Fruit fly (Drosophila melanogaster) whole organism, embryonic: ENCODE results near the gene vih.

ENCODE experiments used
- Blimp-1 ChIP-seq: fragments of 200-800 bp; sonication (Bioruptor generic); optimal IDR thresholded peaks from 3 replicates; lab custom pipeline; 2018; ENCODE audit warnings: missing biosample characterization, missing genetic modification characterization, mild to moderate bottlenecking, moderate library complexity, missing genetic modification reagents
- CG1233 ChIP-seq: fragments of 200-800 bp; sonication (Bioruptor generic); optimal IDR thresholded peaks from 4 replicates; lab custom pipeline; 2018; ENCODE audit warnings: missing biosample characterization, mild to moderate bottlenecking, missing genetic modification characterization
- CG13775 ChIP-seq: fragments of 200-800 bp; sonication (Bioruptor generic); optimal IDR thresholded peaks from 3 replicates; lab custom pipeline; 2017; ENCODE audit warnings: missing biosample characterization, mild to moderate bottlenecking, missing genetic modification characterization
- CG13894 ChIP-seq: fragments of 200-800 bp; sonication (Bioruptor generic); optimal IDR thresholded peaks from 3 replicates; lab custom pipeline; 2018; ENCODE audit warnings: missing biosample characterization, mild to moderate bottlenecking, missing genetic modification characterization, moderate library complexity
- CG14441 ChIP-seq: fragments of 200-800 bp; sonication (Bioruptor generic); IDR thresholded peaks from 2 replicates; pipeline ENCODE4 v1.3.6; 2022; ENCODE audit warnings: missing biosample characterization, missing genetic modification characterization
- CG1603 ChIP-seq: fragments of 200-800 bp; sonication (Bioruptor generic); optimal IDR thresholded peaks from 2 replicates; lab custom pipeline; 2019; ENCODE audit warnings: missing biosample characterization, mild to moderate bottlenecking, missing genetic modification characterization, moderate library complexity
- CG16863 ChIP-seq: fragments of 200-800 bp; sonication (Bioruptor generic); optimal IDR thresholded peaks from 3 replicates; lab custom pipeline; 2016; ENCODE audit warnings: missing biosample characterization, missing genetic modification characterization
- CG17568 ChIP-seq: fragments of 200-800 bp; sonication (Bioruptor generic); optimal IDR thresholded peaks from 2 replicates; lab custom pipeline; 2018; ENCODE audit warnings: missing biosample characterization, mild to moderate bottlenecking, missing genetic modification characterization, moderate library complexity
- CG17802 ChIP-seq: fragments of 200-800 bp; sonication (Bioruptor generic); optimal IDR thresholded peaks from 2 replicates; lab custom pipeline; 2018; ENCODE audit warnings: missing biosample characterization, mild to moderate bottlenecking, missing genetic modification characterization, moderate library complexity
- CG18011 ChIP-seq: fragments of 200-800 bp; sonication (Bioruptor generic); optimal IDR thresholded peaks from 2 replicates; lab custom pipeline; 2017; ENCODE audit warnings: missing biosample characterization, missing genetic modification characterization, mild to moderate bottlenecking, moderate library complexity, missing genotype
- CG18476 ChIP-seq: fragments of 200-800 bp; sonication (Bioruptor generic); optimal IDR thresholded peaks from 2 replicates; lab custom pipeline; 2016; ENCODE audit warnings: missing biosample characterization, mild to moderate bottlenecking, missing genetic modification characterization
- CG4328 ChIP-seq: fragments of 200-800 bp; sonication (Bioruptor generic); optimal IDR thresholded peaks from 3 replicates; lab custom pipeline; 2017; ENCODE audit warnings: missing biosample characterization, missing genetic modification reagents, missing genetic modification characterization
- CG6272 ChIP-seq: fragments of 200-800 bp; sonication (Bioruptor generic); IDR thresholded peaks from 2 replicates; pipeline ENCODE4 v1.3.6; 2022; ENCODE audit warnings: missing biosample characterization, missing genetic modification characterization
- CG7357 ChIP-seq: fragments of 200-800 bp; sonication (Bioruptor generic); IDR thresholded peaks from 3 replicates; pipeline ENCODE4 v1.3.6; 2022; ENCODE audit warnings: missing biosample characterization, missing genetic modification characterization
- CG7839 ChIP-seq: fragments of 200-800 bp; sonication (Bioruptor generic); optimal IDR thresholded peaks from 3 replicates; lab custom pipeline; 2018; ENCODE audit warnings: missing biosample characterization, mild to moderate bottlenecking, missing genetic modification characterization, moderate library complexity
- CG7928 ChIP-seq: fragments of 200-800 bp; sonication (Bioruptor generic); optimal IDR thresholded peaks from 2 replicates; lab custom pipeline; 2017; ENCODE audit warnings: missing biosample characterization, mild to moderate bottlenecking, missing genetic modification characterization
- CG8089 ChIP-seq: fragments of 200-800 bp; sonication (Bioruptor generic); optimal IDR thresholded peaks from 3 replicates; lab custom pipeline; 2016; ENCODE audit warnings: missing biosample characterization, missing genetic modification characterization
- CG8290 ChIP-seq, 3 experiments: fragments of 200-800 bp; sonication (Bioruptor generic); optimal IDR thresholded peaks; 2 replicates each; lab custom pipeline; 2016 to 2019; ENCODE audit warnings: missing biosample characterization in 3 of 3, missing genetic modification characterization in 3 of 3, mild to moderate bottlenecking in 2 of 3, moderate library complexity in 1 of 3
- CG9437 ChIP-seq: fragments of 200-800 bp; sonication (Bioruptor generic); optimal IDR thresholded peaks from 2 replicates; lab custom pipeline; 2018; ENCODE audit warnings: missing biosample characterization, mild to moderate bottlenecking, missing genetic modification characterization
- CG9727 ChIP-seq: fragments of 200-800 bp; sonication (Bioruptor generic); optimal IDR thresholded peaks from 3 replicates; lab custom pipeline; 2017; ENCODE audit warnings: missing biosample characterization, mild to moderate bottlenecking, missing genetic modification characterization
- Doc2 ChIP-seq: fragments of 200-800 bp; sonication (Bioruptor generic); IDR thresholded peaks from 2 replicates; pipeline ENCODE4 v1.3.6; 2022; ENCODE audit warnings: missing biosample characterization, missing genetic modification characterization
- Fer2 ChIP-seq: fragments of 200-800 bp; sonication (Bioruptor generic); optimal IDR thresholded peaks from 2 replicates; lab custom pipeline; 2018; ENCODE audit warnings: missing biosample characterization, mild to moderate bottlenecking, missing genetic modification characterization, moderate library complexity
- NK7.1 ChIP-seq: fragments of 200-800 bp; sonication (Bioruptor generic); optimal IDR thresholded peaks from 3 replicates; lab custom pipeline; 2016; ENCODE audit warnings: missing biosample characterization, missing genetic modification characterization
- NfI ChIP-seq: fragments of 200-800 bp; sonication (Bioruptor generic); optimal IDR thresholded peaks from 3 replicates; lab custom pipeline; 2018; ENCODE audit warnings: missing biosample characterization, mild to moderate bottlenecking, missing genetic modification characterization, moderate library complexity
- Rx ChIP-seq: fragments of 200-800 bp; sonication (Bioruptor generic); IDR thresholded peaks from 2 replicates; pipeline ENCODE4 v1.3.6; 2022; ENCODE audit warnings: missing biosample characterization, missing genetic modification characterization
- Six4 ChIP-seq: fragments of 200-800 bp; sonication (Bioruptor generic); optimal IDR thresholded peaks from 2 replicates; lab custom pipeline; 2016; ENCODE audit warnings: missing biosample characterization, missing genetic modification characterization
- Xrp1 ChIP-seq: fragments of 200-800 bp; sonication (Bioruptor generic); IDR thresholded peaks from 2 replicates; pipeline ENCODE4 v1.3.6; 2022; ENCODE audit warnings: missing biosample characterization, missing genetic modification characterization
- abd-A ChIP-seq: fragments of 200-800 bp; sonication (Bioruptor generic); optimal IDR thresholded peaks from 3 replicates; lab custom pipeline; 2019; ENCODE audit warnings: missing biosample characterization, mild to moderate bottlenecking, missing genetic modification characterization, moderate library complexity
- ase ChIP-seq: fragments of 200-800 bp; sonication (Bioruptor generic); IDR thresholded peaks from 3 replicates; pipeline ENCODE4 v1.3.6; 2022; ENCODE audit warnings: missing biosample characterization, missing genetic modification characterization
- bowl ChIP-seq: fragments of 200-800 bp; sonication (Bioruptor generic); IDR thresholded peaks from 2 replicates; pipeline ENCODE4 v1.3.6; 2022; ENCODE audit warnings: missing biosample characterization, missing genetic modification characterization
- bsh ChIP-seq, 2 experiments: fragments of 200-800 bp; sonication (Bioruptor generic); optimal IDR thresholded peaks; 2 replicates each; lab custom pipeline; 2017 to 2018; ENCODE audit warnings: mild to moderate bottlenecking in 2 of 2, missing biosample characterization in 2 of 2, missing genetic modification characterization in 2 of 2, moderate library complexity in 1 of 2
- btn ChIP-seq: fragments of 200-800 bp; sonication (Bioruptor generic); optimal IDR thresholded peaks from 2 replicates; lab custom pipeline; 2016; ENCODE audit warnings: missing biosample characterization, missing genetic modification characterization
- corto ChIP-seq: fragments of 200-800 bp; sonication (Bioruptor generic); optimal IDR thresholded peaks from 2 replicates; lab custom pipeline; 2016; ENCODE audit warnings: missing biosample characterization, mild to moderate bottlenecking, missing genetic modification characterization, moderate library complexity
- cwo ChIP-seq: fragments of 200-800 bp; sonication (Bioruptor generic); optimal IDR thresholded peaks from 3 replicates; lab custom pipeline; 2017; ENCODE audit warnings: missing biosample characterization, missing genetic modification characterization, mild to moderate bottlenecking, moderate library complexity, missing genetic modification reagents
- dimm ChIP-seq: fragments of 200-800 bp; sonication (Bioruptor generic); IDR thresholded peaks from 2 replicates; pipeline ENCODE4 v1.3.6; 2022; ENCODE audit warnings: missing biosample characterization, missing genetic modification characterization
- fd3F ChIP-seq: fragments of 200-800 bp; sonication (Bioruptor generic); optimal IDR thresholded peaks from 2 replicates; lab custom pipeline; 2018; ENCODE audit warnings: missing biosample characterization, mild to moderate bottlenecking, missing genetic modification characterization, moderate library complexity
- hb ChIP-seq: fragments of 200-800 bp; sonication (Bioruptor generic); IDR thresholded peaks from 3 replicates; pipeline ENCODE4 v1.3.6; 2022; ENCODE audit warnings: missing biosample characterization, missing genetic modification characterization; ENCODE audit not compliant: partially characterized antibody
- jigr1 ChIP-seq: fragments of 200-800 bp; sonication (Bioruptor generic); IDR thresholded peaks from 3 replicates; pipeline ENCODE4 v1.3.6; 2022; ENCODE audit warnings: missing biosample characterization, missing genetic modification characterization
- jumu ChIP-seq: fragments of 200-800 bp; sonication (Bioruptor generic); optimal IDR thresholded peaks from 3 replicates; lab custom pipeline; 2016; ENCODE audit warnings: missing biosample characterization, missing genetic modification characterization
- luna ChIP-seq: fragments of 200-800 bp; sonication (Bioruptor generic); optimal IDR thresholded peaks from 2 replicates; lab custom pipeline; 2016; ENCODE audit warnings: missing biosample characterization, missing genetic modification characterization
- nau ChIP-seq: fragments of 200-800 bp; sonication (Bioruptor generic); optimal IDR thresholded peaks from 3 replicates; lab custom pipeline; 2017; ENCODE audit warnings: missing biosample characterization, mild to moderate bottlenecking, missing genetic modification characterization, missing genetic modification reagents
- onecut ChIP-seq: fragments of 200-800 bp; sonication (Bioruptor generic); IDR thresholded peaks from 2 replicates; pipeline ENCODE4 v1.3.6; 2022; ENCODE audit warnings: missing biosample characterization, missing genetic modification characterization
- prd ChIP-seq, 3 experiments: fragments of >200 bp in 2 of 3; fragments of 200-800 bp in 1 of 3; sonication (Bioruptor generic) in 1 of 3; optimal IDR thresholded peaks in 2 of 3; IDR thresholded peaks in 1 of 3; 2 replicates in 2 of 3; 3 replicates in 1 of 3; pipeline versions ENCODE4 v1.3.6 to Lab custom; 2017 to 2022; ENCODE audit warnings: missing biosample characterization in 1 of 3, missing genetic modification characterization in 1 of 3
- psq ChIP-seq: fragments of 200-800 bp; sonication (Bioruptor generic); optimal IDR thresholded peaks from 2 replicates; lab custom pipeline; 2017; ENCODE audit warnings: missing biosample characterization, missing genetic modification characterization
- salm ChIP-seq: fragments of 200-800 bp; sonication (Bioruptor generic); optimal IDR thresholded peaks from 2 replicates; lab custom pipeline; 2018; ENCODE audit warnings: missing biosample characterization, mild to moderate bottlenecking, missing genetic modification characterization
- seq ChIP-seq: fragments of 200-800 bp; sonication (Bioruptor generic); IDR thresholded peaks from 2 replicates; pipeline ENCODE4 v1.3.6; 2022; ENCODE audit warnings: missing biosample characterization, missing genetic modification characterization
- so ChIP-seq: fragments of 200-800 bp; sonication (Bioruptor generic); IDR thresholded peaks from 3 replicates; pipeline ENCODE4 v1.3.6; 2022; ENCODE audit warnings: missing biosample characterization, missing genetic modification characterization
- sr ChIP-seq: fragments of 200-800 bp; sonication (Bioruptor generic); IDR thresholded peaks from 3 replicates; pipeline ENCODE4 v1.3.6; 2022; ENCODE audit warnings: missing biosample characterization, missing genetic modification characterization
- trem ChIP-seq: fragments of 200-800 bp; optimal IDR thresholded peaks from 3 replicates; lab custom pipeline; 2019; ENCODE audit warnings: missing biosample characterization, mild to moderate bottlenecking, missing genetic modification characterization, moderate library complexity
- vvl ChIP-seq: fragments of 200-800 bp; sonication (Bioruptor generic); IDR thresholded peaks from 2 replicates; pipeline ENCODE4 v1.3.6; 2022; ENCODE audit warnings: missing biosample characterization, missing genetic modification characterization

Gene vih

dm6 chr3L:12471471-12471978 is 32.6 kb upstream of the vih start, which contains the start of gene CG10616 (continued):
- TF ChIP-seq abd-A (tag; lab: Kevin White, UChicago) (no peak), CG13894 (tag; lab: Kevin White, UChicago) (no peak), CG8089 (GFP tag; lab: Kevin White, UChicago) (no peak), NfI (no peak), bsh (GFP tag; optimal IDR thresholded peaks at IDR 0.05; lab: Kevin White, UChicago) (no peak), CG1603 (tag; lab: Kevin White, UChicago) (no peak), trem (tag; lab: Kevin White, UChicago) (peak; percentile 76), CG9437 (no peak), Fer2 (tag; lab: Kevin White, UChicago) (no peak), vvl (GFP tag; lab: Robert Waterston, UW) (0 out of 2 replicates have a peak, but pooled peaks have one; percentile 13), CG7839 (no peak), CG6272 (GFP tag; lab: Robert Waterston, UW) (no peak), CG18476 (no peak), Xrp1 (GFP tag; lab: Robert Waterston, UW) (no peak), hb (GFP tag; lab: Robert Waterston, UW) (peak; percentile 93), Six4 (GFP tag; lab: Kevin White, UChicago) (no peak), ase (no peak), CG7357 (GFP tag; lab: Robert Waterston, UW) (0 out of 3 replicates have a peak, but pooled peaks have one; percentile 10), cwo (GFP tag; lab: Kevin White, UChicago) (no peak), sr (GFP tag; lab: Robert Waterston, UW) (no peak), Rx (GFP tag; lab: Robert Waterston, UW) (no peak), nau (GFP tag; lab: Kevin White, UChicago) (no peak), seq (GFP tag; lab: Robert Waterston, UW) (no peak), dimm (GFP tag; lab: Robert Waterston, UW) (no peak), luna (GFP tag; lab: Kevin White, UChicago) (no peak), CG9727 (GFP tag; lab: Kevin White, UChicago) (no peak), CG16863 (GFP tag; lab: Kevin White, UChicago) (no peak), jigr1 (GFP tag; lab: Robert Waterston, UW) (no peak), psq (GFP tag; lab: Kevin White, UChicago) (no peak), CG17568 (GFP tag; lab: Kevin White, UChicago) (no peak), CG8290 (GFP tag; optimal IDR thresholded peaks at IDR 0.05; lab: Kevin White, UChicago) (no peak), CG8290 (tag; optimal IDR thresholded peaks at IDR 0.05; lab: Kevin White, UChicago) (no peak), CG7928 (GFP tag; lab: Kevin White, UChicago) (no peak), prd (optimal IDR thresholded peaks at IDR 0.05; lab: Kevin White, UChicago) (no peak), prd (GFP tag; IDR thresholded peaks at IDR 0.05; lab: Robert Waterston, UW) (no peak), Doc2 (GFP tag; lab: Robert Waterston, UW) (no peak), NK7.1 (GFP tag; lab: Kevin White, UChicago) (no peak), so (GFP tag; lab: Robert Waterston, UW) (no peak), bowl (GFP tag; lab: Robert Waterston, UW) (no peak), CG13775 (GFP tag; lab: Kevin White, UChicago) (no peak), jumu (GFP tag; lab: Kevin White, UChicago) (no peak), corto (GFP tag; lab: Kevin White, UChicago) (no peak), CG14441 (GFP tag; lab: Robert Waterston, UW) (no peak), CG1233 (no peak), salm (no peak), btn (no peak), onecut (GFP tag; lab: Robert Waterston, UW) (no peak), CG18011 (GFP tag; lab: Kevin White, UChicago) (no peak), Blimp-1 (GFP tag; lab: Kevin White, UChicago) (no peak), CG4328 (no peak), CG17802 (tag; lab: Kevin White, UChicago) (no peak), fd3F (GFP tag; lab: Kevin White, UChicago) (no peak)
